Fruit fly (Drosophila melanogaster): ENCODE results near the gene NSD.

The NSD gene

DNA sequence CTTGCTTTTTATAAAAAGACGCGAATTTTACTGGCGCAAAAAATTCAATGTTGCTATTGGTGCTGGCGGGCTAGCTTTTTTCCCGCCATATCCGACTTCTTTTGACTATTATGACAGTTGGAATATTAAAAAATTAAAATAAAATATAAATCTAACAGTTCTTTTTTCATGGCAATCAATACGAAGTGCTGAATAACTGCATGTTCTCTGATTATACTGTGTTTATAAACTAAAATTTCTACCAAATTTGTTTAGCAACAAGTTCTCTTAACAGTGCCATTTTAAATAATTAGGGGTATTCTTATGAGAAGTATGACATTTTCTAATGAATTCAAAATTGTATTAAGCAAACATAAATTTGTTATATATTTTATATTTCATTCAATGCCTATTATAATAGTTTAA lies 18.3 kb downstream of the NSD start, which contains the start of gene Boh1 (continued):
- no peak for TF ChIP-seq slou (GFP tag; optimal IDR thresholded peaks at IDR 0.05)
- TF ChIP-seq sc (optimal IDR thresholded peaks at IDR 0.05): no peak
- no peak for TF ChIP-seq sc (GFP tag; optimal IDR thresholded peaks at IDR 0.05)
- TF ChIP-seq CHES-1-like (GFP tag; optimal IDR thresholded peaks at IDR 0.05): no peak
- no peak for TF ChIP-seq nerfin-2 (GFP tag; IDR thresholded peaks at IDR 0.05; ENCODE audit: partially characterized antibody)
- no peak for TF ChIP-seq ase (GFP tag; IDR thresholded peaks at IDR 0.05)
- no peak for TF ChIP-seq CG12071 (GFP tag; optimal IDR thresholded peaks at IDR 0.05)
- TF ChIP-seq ERR (GFP tag; optimal IDR thresholded peaks at IDR 0.05): no peak
- peak; percentile 16 for TF ChIP-seq CG3281 (GFP tag; optimal IDR thresholded peaks at IDR 0.05)
- TF ChIP-seq CG17802 (tag; optimal IDR thresholded peaks at IDR 0.05): no peak
- TF ChIP-seq lov (optimal IDR thresholded peaks at IDR 0.05): no peak
- TF ChIP-seq lov (GFP tag; IDR thresholded peaks at IDR 0.05): no peak
- peak; percentile 23 for TF ChIP-seq Ets97D (GFP tag; optimal IDR thresholded peaks at IDR 0.05)
- peak; percentile 25 for TF ChIP-seq CG15479 (GFP tag; optimal IDR thresholded peaks at IDR 0.05)
- no peak for TF ChIP-seq ara (GFP tag; IDR thresholded peaks at IDR 0.05)
- TF ChIP-seq CG11695 (GFP tag; IDR thresholded peaks at IDR 0.05): no peak
- TF ChIP-seq CG32532 (GFP tag; IDR thresholded peaks at IDR 0.05): no peak
- no peak for TF ChIP-seq CG12769 (tag; optimal IDR thresholded peaks at IDR 0.05)
- no peak for TF ChIP-seq al (GFP tag; IDR thresholded peaks at IDR 0.05)
- TF ChIP-seq CG9817 (tag; optimal IDR thresholded peaks at IDR 0.05): peak; percentile 2
- TF ChIP-seq CG30403 (GFP tag; optimal IDR thresholded peaks at IDR 0.05): peak; percentile 37
- TF ChIP-seq prd (optimal IDR thresholded peaks at IDR 0.05): no peak
- no peak for TF ChIP-seq prd (GFP tag; IDR thresholded peaks at IDR 0.05)
- TF ChIP-seq vvl (GFP tag; IDR thresholded peaks at IDR 0.05): no peak
- no peak for TF ChIP-seq GATAe (GFP tag; conservative IDR thresholded peaks at IDR 0.05)
- TF ChIP-seq CG4707 (GFP tag; optimal IDR thresholded peaks at IDR 0.05): no peak
- peak; percentile 60 for TF ChIP-seq CG2678 (tag; optimal IDR thresholded peaks at IDR 0.05)
- no peak for TF ChIP-seq peb (GFP tag; IDR thresholded peaks at IDR 0.05)
- no peak for TF ChIP-seq CG9609 (GFP tag; optimal IDR thresholded peaks at IDR 0.05)
- TF ChIP-seq CG15696 (tag; optimal IDR thresholded peaks at IDR 0.05): no peak
- TF ChIP-seq bbx (GFP tag; IDR thresholded peaks at IDR 0.05; ENCODE audit: partially characterized antibody): no peak
- no peak for TF ChIP-seq Max (GFP tag; optimal IDR thresholded peaks at IDR 0.05)
- TF ChIP-seq TFAM (GFP tag; optimal IDR thresholded peaks at IDR 0.05): no peak
- TF ChIP-seq CG6854 (GFP tag; optimal IDR thresholded peaks at IDR 0.05): no peak
- no peak for TF ChIP-seq Drgx (GFP tag; IDR thresholded peaks at IDR 0.05)
- no peak for TF ChIP-seq chinmo (GFP tag; IDR thresholded peaks at IDR 0.05; ENCODE audit: partially characterized antibody)
- TF ChIP-seq en (GFP tag; optimal IDR thresholded peaks at IDR 0.05): no peak
- TF ChIP-seq pzg (GFP tag; optimal IDR thresholded peaks at IDR 0.05): peak; percentile 15
- TF ChIP-seq CG11247 (GFP tag; IDR thresholded peaks at IDR 0.05): no peak
- TF ChIP-seq eve (GFP tag; optimal IDR thresholded peaks at IDR 0.05): no peak
- no peak for TF ChIP-seq CG5245 (GFP tag; optimal IDR thresholded peaks at IDR 0.05)
- TF ChIP-seq CG10366 (GFP tag; IDR thresholded peaks at IDR 0.05): no peak
- peak in 1 of 2 experiments; percentile 12 for TF ChIP-seq Eip74EF (GFP tag; optimal IDR thresholded peaks at IDR 0.05)
- TF ChIP-seq fd96Cb (tag; optimal IDR thresholded peaks at IDR 0.05): no peak
- TF ChIP-seq CG13424 (tag; optimal IDR thresholded peaks at IDR 0.05): peak; percentile 51
- TF ChIP-seq Side (GFP tag; optimal IDR thresholded peaks at IDR 0.05): no peak
- TF ChIP-seq CG2116 (GFP tag; optimal IDR thresholded peaks at IDR 0.05): peak; percentile 67
- TF ChIP-seq br (optimal IDR thresholded peaks at IDR 0.05): no peak
- no peak for TF ChIP-seq gcm (GFP tag; optimal IDR thresholded peaks at IDR 0.05)
- TF ChIP-seq ind (GFP tag; optimal IDR thresholded peaks at IDR 0.05): no peak
- TF ChIP-seq sd (tag; optimal IDR thresholded peaks at IDR 0.05): no peak
- peak; percentile 18 for TF ChIP-seq Sox102F (GFP tag; optimal IDR thresholded peaks at IDR 0.05)
- TF ChIP-seq HmgZ (tag; optimal IDR thresholded peaks at IDR 0.05): peak; percentile 34
